Worm (Caenorhabditis elegans): ENCODE measurements around the gene F21F8.5.
A peak's percentile ranks its signal among the peaks of the same experiment; 100 is the strongest.

Gene F21F8.5

ce11 chrV:8223417-8223816 lies 42.7 kb downstream of the F21F8.5 start:
- TF ChIP-seq nhr-179 (tag; optimal IDR thresholded peaks at IDR 0.05) (no peak), F37B4.10 (GFP tag; IDR thresholded peaks at IDR 0.05) (0 out of 2 replicates have a peak, but pooled peaks have one; percentile 19), him-1 (tag; optimal IDR thresholded peaks at IDR 0.05) (peak; percentile 36), lin-26 (GFP tag; IDR thresholded peaks at IDR 0.05) (peak; percentile 64; the same call in 1 of the 2 replicates), madf-8 (GFP tag; conservative IDR thresholded peaks at IDR 0.05) (no peak), madf-10 (tag; optimal IDR thresholded peaks at IDR 0.05) (no peak), let-526 (GFP tag; IDR thresholded peaks at IDR 0.05) (no peak), lin-35 (GFP tag; optimal IDR thresholded peaks at IDR 0.05) (no peak), ceh-79 (tag; optimal IDR thresholded peaks at IDR 0.05) (peak; percentile 28), mel-28 (tag; optimal IDR thresholded peaks at IDR 0.05; ENCODE audit: borderline replicate concordance) (no peak), nhr-27 (tag; optimal IDR thresholded peaks at IDR 0.05) (no peak), hsf-1 (GFP tag; IDR thresholded peaks at IDR 0.05) (peak; percentile 72; the same call in 1 of the 2 replicates), ztf-28 (GFP tag; IDR thresholded peaks at IDR 0.05) (no peak), ceh-100 (GFP tag; IDR thresholded peaks at IDR 0.05) (no peak), C17E4.6 (GFP tag; IDR thresholded peaks at IDR 0.05) (no peak), B0336.3 (GFP tag; IDR thresholded peaks at IDR 0.05) (peak; percentile 75), F39B2.1 (GFP tag; IDR thresholded peaks at IDR 0.05) (no peak), dox-1 (GFP tag; IDR thresholded peaks at IDR 0.05) (no peak), chd-7 (tag; optimal IDR thresholded peaks at IDR 0.05) (no peak), efl-1 (GFP tag; optimal IDR thresholded peaks at IDR 0.05) (no peak), rec-8 (tag; optimal IDR thresholded peaks at IDR 0.05) (no peak), cebp-2 (GFP tag; IDR thresholded peaks at IDR 0.05) (0 out of 2 replicates have a peak, but pooled peaks have one; percentile 57), xnd-1 (tag; optimal IDR thresholded peaks at IDR 0.05) (no peak), nfya-2 (GFP tag; IDR thresholded peaks at IDR 0.05) (no peak), D2030.7 (GFP tag; IDR thresholded peaks at IDR 0.05) (peak; percentile 28; the same call in 1 of the 2 replicates), dpff-1 (tag; optimal IDR thresholded peaks at IDR 0.05) (no peak), ztf-22 (GFP tag; optimal IDR thresholded peaks at IDR 0.05) (no peak), bed-2 (GFP tag; IDR thresholded peaks at IDR 0.05) (no peak), ztf-3 (GFP tag; optimal IDR thresholded peaks at IDR 0.05) (no peak), cebp-1 (GFP tag; IDR thresholded peaks at IDR 0.05) (no peak), cebp-1 (tag; optimal IDR thresholded peaks at IDR 0.05) (no peak), madf-6 (GFP tag; IDR thresholded peaks at IDR 0.05) (peak; percentile 36; the same call in 1 of the 2 replicates), atf-7 (tag; optimal IDR thresholded peaks at IDR 0.05) (no peak), F57C9.4 (tag; optimal IDR thresholded peaks at IDR 0.05) (no peak), ekl-4 (GFP tag; IDR thresholded peaks at IDR 0.05) (0 out of 2 replicates have a peak, but pooled peaks have one; percentile 33), B0019.2 (GFP tag; conservative IDR thresholded peaks at IDR 0.05) (no peak), zfh-2 (GFP tag; conservative IDR thresholded peaks at IDR 0.05) (no peak), F49E8.2 (tag; optimal IDR thresholded peaks at IDR 0.05; ENCODE audit: insufficient read depth) (no peak), dpl-1 (GFP tag; optimal IDR thresholded peaks at IDR 0.05) (no peak), nfyb-1 (GFP tag; IDR thresholded peaks at IDR 0.05) (0 out of 2 replicates have a peak, but pooled peaks have one; percentile 53), egrh-3 (GFP tag; IDR thresholded peaks at IDR 0.05) (no peak), attf-6 (GFP tag; IDR thresholded peaks at IDR 0.05) (peak; percentile 62; the same call in 1 of the 2 replicates), zim-3 (tag; optimal IDR thresholded peaks at IDR 0.05) (no peak), F55B11.4 (tag; optimal IDR thresholded peaks at IDR 0.05; ENCODE audit: borderline replicate concordance, insufficient read depth) (no peak), sea-2 (GFP tag; IDR thresholded peaks at IDR 0.05) (no peak), ztf-25 (GFP tag; IDR thresholded peaks at IDR 0.05) (0 out of 2 replicates have a peak, but pooled peaks have one; percentile 63), bed-1 (GFP tag; IDR thresholded peaks at IDR 0.05) (no peak), lin-54 (GFP tag; optimal IDR thresholded peaks at IDR 0.05) (no peak), madf-3 (GFP tag; IDR thresholded peaks at IDR 0.05) (no peak)

Measured in whole organism, young adult.